Worm (Caenorhabditis elegans): ENCODE results near the gene sqv-2.

Gene sqv-2

DNA sequence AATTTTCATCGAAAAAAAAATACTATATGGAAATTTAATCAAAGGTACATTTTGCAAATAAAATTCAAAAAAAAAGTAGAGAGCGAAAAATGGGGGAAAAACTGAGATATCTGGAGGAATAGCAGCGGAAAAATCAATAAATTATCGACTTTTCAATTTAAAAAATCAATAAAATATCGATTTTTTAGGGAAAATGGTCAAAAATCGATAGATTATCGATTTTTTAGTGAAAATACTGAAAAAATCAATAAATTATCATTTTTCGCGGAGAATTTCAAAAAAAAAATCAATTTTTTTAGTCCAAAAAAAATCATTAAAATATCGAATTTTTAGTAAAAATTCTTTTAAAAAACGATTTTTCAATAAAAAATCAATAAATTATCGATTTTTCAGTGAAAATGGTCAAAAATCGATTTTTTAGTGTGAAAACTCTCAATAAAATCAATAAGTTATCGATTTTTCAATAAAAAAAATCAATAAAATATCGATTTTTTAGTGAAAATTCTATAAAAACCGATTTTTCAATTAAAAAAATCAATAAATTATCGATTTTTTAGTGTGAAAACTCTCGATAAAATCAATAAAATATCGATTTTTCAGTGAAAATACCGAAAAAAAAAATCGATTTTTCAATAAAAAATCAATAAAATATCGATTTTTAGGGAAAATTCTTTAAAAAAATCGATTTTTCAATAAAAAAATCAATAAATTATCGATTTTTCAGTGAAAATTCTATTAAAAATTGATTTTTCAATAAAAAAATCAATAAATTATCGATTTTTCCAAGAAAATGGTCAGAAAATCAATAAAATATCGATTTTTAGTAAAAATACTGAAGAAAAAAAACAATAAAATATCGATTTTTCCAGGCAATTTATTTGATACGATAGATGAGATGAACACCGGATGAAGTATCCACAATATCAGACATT is 8.4 kb downstream of the sqv-2 start:
- TF ChIP-seq pha-4 (tag; optimal IDR thresholded peaks at IDR 0.05) (no peak), ceh-28 (tag; optimal IDR thresholded peaks at IDR 0.05) (peak; percentile 94), nhr-237 (tag; optimal IDR thresholded peaks at IDR 0.05) (no peak), fos-1 (tag; optimal IDR thresholded peaks at IDR 0.05) (no peak), mml-1 (tag; optimal IDR thresholded peaks at IDR 0.05) (no peak), ama-1 (optimal IDR thresholded peaks at IDR 0.05) (no peak), hmg-11 (tag; optimal IDR thresholded peaks at IDR 0.05) (no peak)

DNA sequence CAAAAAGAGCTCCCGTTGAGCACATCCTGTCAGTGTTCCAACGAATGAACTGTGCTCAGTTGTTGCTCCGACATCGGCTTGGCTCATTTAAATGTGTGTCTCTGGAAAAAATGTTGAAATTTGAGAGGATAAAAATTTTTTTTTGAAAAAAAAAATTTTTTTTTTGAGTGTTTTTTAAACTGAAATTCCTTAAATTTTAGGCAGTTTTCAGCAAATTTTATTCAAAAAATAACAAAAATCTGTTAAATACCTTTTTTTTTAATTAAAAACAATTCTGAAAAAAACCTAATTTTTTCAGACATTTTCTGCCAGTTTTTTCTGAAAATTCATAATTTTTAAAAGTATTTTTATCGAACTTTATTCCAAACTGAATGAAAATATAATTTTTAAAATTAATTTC is 9.4 kb downstream of the sqv-2 start, which contains the start of gene pigw-1:
Gene pigw-1 (minus strand): TSS at position 101 of the 400 bp plus-strand sequence.
- TF ChIP-seq ztf-4 (tag; optimal IDR thresholded peaks at IDR 0.05) (no peak), nhr-237 (tag; optimal IDR thresholded peaks at IDR 0.05) (no peak), eor-1 (tag; optimal IDR thresholded peaks at IDR 0.05) (no peak)

DNA sequence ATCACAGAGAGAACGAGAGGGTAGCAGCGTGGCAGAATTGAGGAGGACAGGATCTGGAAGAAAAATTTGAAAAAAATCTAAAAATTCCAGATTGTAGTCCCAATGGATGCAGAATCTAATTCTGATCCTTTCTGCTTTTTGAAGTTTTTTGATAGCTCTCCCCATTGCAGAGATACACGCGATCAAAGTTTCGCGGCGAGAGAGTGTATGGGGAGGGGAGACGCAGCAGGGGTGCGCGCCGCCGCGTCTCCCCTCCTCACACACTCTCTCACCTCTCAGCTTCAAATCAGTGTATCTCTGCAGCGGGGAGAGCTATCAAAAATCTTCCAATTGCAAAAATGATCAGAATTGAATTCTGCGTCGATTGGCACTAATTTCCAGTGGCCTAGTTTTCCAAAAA is 13.1 kb downstream of the sqv-2 start:
- TF ChIP-seq ama-1 (optimal IDR thresholded peaks at IDR 0.05) = no peak
- no peak for TF ChIP-seq elt-3 (tag; optimal IDR thresholded peaks at IDR 0.05)
- no peak for TF ChIP-seq jun-1 (tag; optimal IDR thresholded peaks at IDR 0.05)
- TF ChIP-seq zag-1 (tag; optimal IDR thresholded peaks at IDR 0.05) = no peak
- TF ChIP-seq nhr-23 (tag; optimal IDR thresholded peaks at IDR 0.05) = no peak
- no peak for TF ChIP-seq snpc-4 (tag; optimal IDR thresholded peaks at IDR 0.05)
- TF ChIP-seq ceh-9 (tag; optimal IDR thresholded peaks at IDR 0.05) = no peak

DNA sequence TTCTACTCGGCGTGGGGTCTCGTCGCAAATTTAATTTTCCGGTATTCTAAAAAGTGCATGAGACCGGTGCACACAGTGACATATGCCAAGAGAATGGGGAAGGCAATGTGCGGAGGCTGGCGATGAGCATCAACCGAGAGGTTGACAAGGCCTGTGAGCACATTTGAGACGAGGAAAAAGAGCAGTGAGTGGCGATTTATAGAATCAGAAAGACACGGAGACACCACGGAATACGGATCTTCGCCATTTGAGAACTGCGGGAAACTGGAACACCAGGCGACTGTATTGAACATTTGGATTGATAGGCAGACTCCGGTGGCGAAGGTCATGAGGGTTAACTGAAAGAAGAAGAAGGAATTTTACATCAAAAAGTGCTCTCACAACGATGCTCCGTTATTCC is 15.3 kb downstream of the sqv-2 start:
- TF ChIP-seq elt-3 (tag; optimal IDR thresholded peaks at IDR 0.05) (no peak), lsy-12 (tag; optimal IDR thresholded peaks at IDR 0.05) (no peak), ceh-28 (tag; optimal IDR thresholded peaks at IDR 0.05) (no peak), elt-2 (tag; optimal IDR thresholded peaks at IDR 0.05) (no peak), mml-1 (tag; optimal IDR thresholded peaks at IDR 0.05) (no peak), mdl-1 (tag; optimal IDR thresholded peaks at IDR 0.05) (no peak), nhr-25 (tag; optimal IDR thresholded peaks at IDR 0.05) (no peak), egl-27 (tag; optimal IDR thresholded peaks at IDR 0.05) (no peak), fkh-2 (tag; optimal IDR thresholded peaks at IDR 0.05) (no peak), unc-62 (GFP tag; optimal IDR thresholded peaks at IDR 0.05) (no peak)

DNA sequence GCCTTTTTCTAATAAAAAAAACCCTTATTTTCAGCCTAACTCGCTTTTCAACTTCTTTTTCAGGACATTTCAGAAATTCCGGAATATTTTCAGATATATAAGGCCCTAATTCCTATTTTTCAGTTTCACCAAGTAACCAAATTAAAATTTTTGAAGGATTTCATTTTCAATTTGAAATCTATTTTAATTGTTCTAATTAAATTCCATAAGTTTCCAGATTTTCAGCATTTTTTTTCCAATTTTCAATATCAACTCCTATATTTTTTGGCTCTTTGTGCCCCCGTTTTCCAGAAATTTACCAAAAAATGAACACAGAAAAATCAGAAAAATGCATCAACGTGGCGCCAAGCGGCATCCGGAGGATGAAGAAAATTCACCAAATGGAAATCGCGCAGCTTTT is 19.4 kb downstream of the sqv-2 start, which contains the start of gene Y110A2AL.1:
Gene Y110A2AL.1 (plus strand): TSS at position 301 of the 400 bp plus-strand sequence.
- TF ChIP-seq ceh-28 (tag; optimal IDR thresholded peaks at IDR 0.05) = no peak
- TF ChIP-seq nfya-1 (tag; optimal IDR thresholded peaks at IDR 0.05; ENCODE audit: insufficient read depth) = no peak
- TF ChIP-seq ceh-16 (tag; optimal IDR thresholded peaks at IDR 0.05) = no peak
- TF ChIP-seq nhr-23 (tag; optimal IDR thresholded peaks at IDR 0.05) = no peak
- no peak for TF ChIP-seq mml-1 (tag; optimal IDR thresholded peaks at IDR 0.05)
- TF ChIP-seq sea-2 (GFP tag; optimal IDR thresholded peaks at IDR 0.05) = no peak
- TF ChIP-seq ztf-11 (tag; optimal IDR thresholded peaks at IDR 0.05) = no peak
- TF ChIP-seq ztf-4 (tag; optimal IDR thresholded peaks at IDR 0.05) = no peak

DNA sequence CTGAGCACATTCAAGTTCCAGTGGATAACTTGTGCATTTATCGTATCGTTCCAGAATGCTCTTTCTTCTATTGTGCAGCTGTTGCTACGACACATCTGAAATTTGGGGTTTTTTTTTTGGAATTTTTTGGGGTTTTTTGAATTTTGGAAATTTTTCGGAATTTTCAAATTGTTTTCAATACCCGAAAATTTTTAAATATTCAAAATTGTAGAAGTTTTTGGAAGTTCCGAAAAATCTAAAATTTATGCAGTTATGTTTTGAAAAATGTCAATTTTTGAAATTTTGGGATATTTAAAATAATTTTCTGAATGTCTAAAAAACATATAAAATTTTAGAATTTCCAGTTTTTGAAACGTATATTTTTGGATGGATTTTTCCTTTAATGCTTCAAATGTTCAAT is 22.4 kb downstream of the sqv-2 start, which contains the start of gene Y110A2AL.10:
Gene Y110A2AL.10 (minus strand): TSS at position 101 of the 400 bp plus-strand sequence.
- TF ChIP-seq nhr-43 (tag; optimal IDR thresholded peaks at IDR 0.05; ENCODE audit: poor library complexity, severe bottlenecking) (no peak), fkh-2 (tag; optimal IDR thresholded peaks at IDR 0.05) (no peak), lsy-12 (tag; optimal IDR thresholded peaks at IDR 0.05) (no peak)

DNA sequence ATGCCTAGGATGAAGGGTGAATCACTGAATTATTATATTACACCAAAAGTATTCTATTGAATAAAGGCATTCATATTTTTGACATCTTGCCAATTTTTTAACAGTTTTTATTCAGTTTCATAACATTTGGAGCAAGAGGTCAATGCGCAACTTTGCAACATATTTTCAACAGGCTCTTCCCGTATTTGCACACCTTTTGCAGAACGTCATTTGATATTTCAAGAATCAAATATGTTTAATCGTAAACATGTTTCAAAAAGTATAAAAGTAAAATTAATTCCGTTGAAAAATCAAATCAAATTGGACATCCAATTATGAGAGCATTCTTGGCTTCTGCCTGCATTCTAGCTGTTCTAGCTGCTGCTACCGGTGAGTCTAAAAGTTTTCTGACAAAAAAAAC is 26.5 kb downstream of the sqv-2 start, which contains the start of gene Y110A2AL.2:
Gene Y110A2AL.2 (plus strand): TSS at position 301 of the 400 bp plus-strand sequence.
- no peak for TF ChIP-seq unc-39 (tag; optimal IDR thresholded peaks at IDR 0.05)
- TF ChIP-seq nhr-77 (tag; optimal IDR thresholded peaks at IDR 0.05) = no peak
- no peak for TF ChIP-seq nfya-1 (tag; optimal IDR thresholded peaks at IDR 0.05; ENCODE audit: insufficient read depth)
- no peak for TF ChIP-seq ZK546.5 (tag; optimal IDR thresholded peaks at IDR 0.05)
- TF ChIP-seq pha-4 (tag; optimal IDR thresholded peaks at IDR 0.05) = no peak

All from whole organism, L3 larva.